Fruit fly (Drosophila melanogaster): Measurements from ENCODE around the gene pigeon.

Gene pigeon

DNA sequence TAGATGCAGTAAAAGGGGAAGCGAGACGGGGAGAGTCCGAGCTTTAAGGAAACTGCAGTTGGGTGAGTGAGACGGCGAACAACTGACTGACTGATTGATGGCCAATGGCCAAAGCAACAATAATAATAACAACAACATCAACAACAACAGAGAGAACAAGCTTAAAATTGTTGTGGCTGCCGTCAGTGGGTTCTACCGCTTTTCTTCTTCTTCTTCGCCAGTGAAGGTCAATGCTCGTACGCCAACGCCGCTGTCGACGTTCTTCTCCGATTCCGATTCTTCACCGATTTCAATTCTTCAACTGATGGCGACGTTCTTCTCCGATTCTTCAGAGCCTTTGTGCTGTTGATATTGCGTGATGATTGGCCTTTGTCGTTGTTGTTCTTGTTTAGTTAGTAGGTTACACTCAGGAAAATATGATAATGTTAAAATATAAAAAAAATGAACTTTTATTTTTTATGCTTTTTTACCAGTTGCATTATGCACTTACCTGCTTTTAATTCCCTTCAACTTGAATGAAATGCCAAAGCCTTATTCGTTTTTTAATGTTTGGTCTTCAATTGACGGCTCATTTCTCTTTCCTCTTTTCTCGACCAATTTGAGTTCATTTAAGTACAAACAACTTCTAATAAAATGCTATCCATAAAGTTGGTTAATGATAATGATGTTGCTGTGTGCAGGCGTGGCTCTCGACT, 43.5 kb upstream of the pigeon start (continued):
- no peak for TF ChIP-seq jigr1 (GFP tag; IDR thresholded peaks at IDR 0.05)
- no peak for TF ChIP-seq ken (GFP tag; IDR thresholded peaks at IDR 0.05)
- TF ChIP-seq lbe (GFP tag; optimal IDR thresholded peaks at IDR 0.05): peak; percentile 58
- peak; percentile 83 for TF ChIP-seq sens (GFP tag)
- TF ChIP-seq E2f1 (GFP tag; IDR thresholded peaks at IDR 0.05): no peak
- no peak for TF ChIP-seq fu2 (GFP tag; optimal IDR thresholded peaks at IDR 0.05)
- no peak for TF ChIP-seq btn (GFP tag; optimal IDR thresholded peaks at IDR 0.05)
- TF ChIP-seq CG10979 (tag; optimal IDR thresholded peaks at IDR 0.05): peak; percentile 27
- no peak for TF ChIP-seq D19A (tag; optimal IDR thresholded peaks at IDR 0.05)
- no peak for TF ChIP-seq Bdp1 (GFP tag; optimal IDR thresholded peaks at IDR 0.05)
- no peak for TF ChIP-seq Tbp (GFP tag; optimal IDR thresholded peaks at IDR 0.05)
- peak; percentile 21 for TF ChIP-seq Hsf (GFP tag; optimal IDR thresholded peaks at IDR 0.05)
- peak in 1 of 2 experiments; percentile 6 for TF ChIP-seq Pdp1 (GFP tag; optimal IDR thresholded peaks at IDR 0.05)
- TF ChIP-seq CG4424 (GFP tag; optimal IDR thresholded peaks at IDR 0.05): no peak
- no peak for TF ChIP-seq mirr (GFP tag; optimal IDR thresholded peaks at IDR 0.05)
- no peak for TF ChIP-seq CG7271 (tag; optimal IDR thresholded peaks at IDR 0.05)
- TF ChIP-seq Hr78 (GFP tag; optimal IDR thresholded peaks at IDR 0.05): no peak
- TF ChIP-seq CG15479 (GFP tag; optimal IDR thresholded peaks at IDR 0.05): no peak
- no peak for TF ChIP-seq chif (GFP tag; optimal IDR thresholded peaks at IDR 0.05)
- no peak for TF ChIP-seq grn (GFP tag; optimal IDR thresholded peaks at IDR 0.05)
- no peak for TF ChIP-seq CG1603 (tag; optimal IDR thresholded peaks at IDR 0.05)

DNA sequence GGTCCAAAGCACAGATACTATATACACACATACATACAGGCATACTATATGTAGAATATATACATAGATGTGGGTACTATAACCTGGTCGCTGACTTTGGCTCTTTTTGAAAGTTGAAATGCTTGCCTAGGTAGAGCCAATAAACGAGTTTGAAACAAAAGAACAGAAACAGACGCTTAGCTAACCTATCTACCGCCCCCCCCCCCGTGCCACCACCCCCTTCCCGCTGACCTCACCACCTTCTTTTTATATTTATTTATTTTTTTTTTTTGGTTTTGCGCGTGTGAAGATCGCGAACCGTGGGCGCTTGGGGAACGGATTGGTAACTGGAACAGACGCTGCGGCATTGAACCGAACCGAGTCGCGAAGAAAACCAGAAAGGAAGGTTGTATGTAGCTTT, 41.7 kb upstream of the pigeon start:
- TF ChIP-seq CG32767 (GFP tag; IDR thresholded peaks at IDR 0.05) (no peak), Adf1 (GFP tag; IDR thresholded peaks at IDR 0.05) (peak; percentile 14; the same call in 1 of the 2 replicates), CG3407 (GFP tag; optimal IDR thresholded peaks at IDR 0.05) (no peak), toy (GFP tag; IDR thresholded peaks at IDR 0.05) (no peak), CG9817 (tag; optimal IDR thresholded peaks at IDR 0.05) (no peak), chinmo (GFP tag; IDR thresholded peaks at IDR 0.05; ENCODE audit: partially characterized antibody) (peak; percentile 89; the same call in 2 of the 4 replicates), pfk (GFP tag; optimal IDR thresholded peaks at IDR 0.05) (peak; percentile 88), Oaz (GFP tag; IDR thresholded peaks at IDR 0.05) (no peak), CG6175 (GFP tag; IDR thresholded peaks at IDR 0.05) (peak; percentile 60; the same call in 1 of the 3 replicates), CG13894 (tag; optimal IDR thresholded peaks at IDR 0.05) (peak; percentile 78), bsh (GFP tag; optimal IDR thresholded peaks at IDR 0.05) (peak in 1 of 2 experiments; percentile 19), crol (GFP tag; IDR thresholded peaks at IDR 0.05) (peak; percentile 77), lola (GFP tag; optimal IDR thresholded peaks at IDR 0.05) (no peak), Dref (GFP tag; IDR thresholded peaks at IDR 0.05) (no peak), Drgx (GFP tag; IDR thresholded peaks at IDR 0.05) (peak; percentile 47; the same call in 1 of the 2 replicates), nom (GFP tag; optimal IDR thresholded peaks at IDR 0.05) (peak; percentile 83)

DNA sequence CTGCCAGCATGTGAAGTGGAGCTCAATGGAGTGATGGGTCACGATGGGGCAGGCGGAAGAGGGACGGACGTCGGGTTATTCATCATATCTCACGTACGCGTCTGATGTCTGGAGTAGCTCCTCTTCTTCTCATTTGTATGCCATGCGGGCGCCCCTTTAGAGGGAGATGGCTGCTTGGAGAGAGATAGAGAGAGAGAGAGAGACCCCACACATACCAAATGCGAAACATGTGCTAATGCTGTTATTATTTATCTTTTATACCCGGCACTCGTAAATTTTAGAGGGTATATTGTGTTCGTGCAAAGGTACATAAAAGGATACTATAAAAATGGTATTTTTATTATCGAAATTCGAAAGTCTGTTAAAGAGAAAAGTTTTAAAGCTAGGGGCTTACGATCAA, 39.8 kb upstream of the pigeon start:
- TF ChIP-seq seq (GFP tag; IDR thresholded peaks at IDR 0.05) (no peak), ranshi (GFP tag; IDR thresholded peaks at IDR 0.05) (no peak), Neu2 (GFP tag; optimal IDR thresholded peaks at IDR 0.05; ENCODE audit: borderline replicate concordance) (no peak), CG16863 (GFP tag; optimal IDR thresholded peaks at IDR 0.05) (no peak), Scr (GFP tag; IDR thresholded peaks at IDR 0.05; ENCODE audit: partially characterized antibody) (no peak), Hmr (GFP tag; optimal IDR thresholded peaks at IDR 0.05) (peak; percentile 8), Poxn (GFP tag; IDR thresholded peaks at IDR 0.05) (no peak), nerfin-1 (tag; optimal IDR thresholded peaks at IDR 0.05) (no peak), D19B (GFP tag; optimal IDR thresholded peaks at IDR 0.05) (peak; percentile 79), nom (GFP tag; optimal IDR thresholded peaks at IDR 0.05) (peak; percentile 13), pfk (GFP tag; optimal IDR thresholded peaks at IDR 0.05) (peak; percentile 28), CG14050 (GFP tag; IDR thresholded peaks at IDR 0.05) (no peak), abd-A (tag; optimal IDR thresholded peaks at IDR 0.05) (peak; percentile 12), z (GFP tag; IDR thresholded peaks at IDR 0.05) (0 out of 3 replicates have a peak, but pooled peaks have one; percentile 24)
